Worm (Caenorhabditis elegans) whole organism, L2 larva: ENCODE measurements around the gene srj-29.

Experiments used
- C34F6.9 ChIP-seq: fragments of 150-350 bp; optimal IDR thresholded peaks from 2 replicates; lab custom pipeline; 2014; ENCODE audit warnings: missing biosample characterization, missing genetic modification characterization
- F13H6.1 ChIP-seq: sonication (generic microtip); optimal IDR thresholded peaks from 2 replicates; lab custom pipeline; 2016; ENCODE audit warnings: missing genetic modification characterization, missing compliant biosample characterization
- Y55F3AM.14 ChIP-seq: fragments of 200-800 bp; sonication (Bioruptor generic); optimal IDR thresholded peaks from 2 replicates; lab custom pipeline; 2018; ENCODE audit warnings: mild to moderate bottlenecking, missing genetic modification characterization, missing compliant biosample characterization
- alr-1 ChIP-seq: fragments of 150-350 bp; optimal IDR thresholded peaks from 2 replicates; lab custom pipeline; 2014; ENCODE audit warnings: missing biosample characterization, missing genetic modification characterization
- aly-2 ChIP-seq: fragments of 150-350 bp; optimal IDR thresholded peaks from 2 replicates; lab custom pipeline; 2014; ENCODE audit warnings: missing biosample characterization, missing genetic modification characterization
- ama-1 ChIP-seq: fragments of 150-350 bp; optimal IDR thresholded peaks from 2 replicates; lab custom pipeline; 2018; ENCODE audit warnings: inconsistent platforms
- ceh-16 ChIP-seq: fragments of 150-350 bp; optimal IDR thresholded peaks from 2 replicates; lab custom pipeline; 2014; ENCODE audit warnings: missing biosample characterization, missing genetic modification characterization
- dmd-4 ChIP-seq: sonication (generic microtip); optimal IDR thresholded peaks from 2 replicates; lab custom pipeline; 2017; ENCODE audit warnings: missing biosample characterization, missing genetic modification characterization
- egl-27 ChIP-seq: sonication (generic microtip); optimal IDR thresholded peaks from 3 replicates; lab custom pipeline; 2017; ENCODE audit warnings: missing biosample characterization, missing genetic modification reagents, missing genetic modification characterization
- elt-1 ChIP-seq: fragments of 150-350 bp; optimal IDR thresholded peaks from 2 replicates; lab custom pipeline; 2014; ENCODE audit warnings: missing biosample characterization, missing genetic modification characterization
- elt-3 ChIP-seq: sonication (generic microtip); optimal IDR thresholded peaks from 2 replicates; lab custom pipeline; 2017; ENCODE audit warnings: missing biosample characterization, missing genetic modification characterization
- fos-1 ChIP-seq: fragments of 150-350 bp; optimal IDR thresholded peaks from 2 replicates; lab custom pipeline; 2014; ENCODE audit warnings: missing biosample characterization, missing genetic modification characterization
- gmeb-1 ChIP-seq: fragments of 150-350 bp; optimal IDR thresholded peaks from 2 replicates; lab custom pipeline; 2014; ENCODE audit warnings: missing biosample characterization, missing genetic modification characterization
- lin-11 ChIP-seq: fragments of 150-350 bp; sonication (generic microtip); optimal IDR thresholded peaks from 2 replicates; lab custom pipeline; 2014; ENCODE audit warnings: missing biosample characterization, missing genetic modification characterization, inconsistent platforms, mixed read lengths
- lin-39 ChIP-seq: fragments of 150-350 bp; optimal IDR thresholded peaks from 2 replicates; lab custom pipeline; 2014; ENCODE audit warnings: missing biosample characterization, missing genetic modification reagents, missing genetic modification characterization
- lsy-2 ChIP-seq, 2 experiments: fragments of 150-350 bp in 1 of 2; sonication (generic microtip) in 1 of 2; optimal IDR thresholded peaks; 2 replicates each; lab custom pipeline; 2014 to 2017; ENCODE audit warnings: missing biosample characterization in 2 of 2, missing genetic modification characterization in 2 of 2
- mbf-1 ChIP-seq: sonication (generic microtip); optimal IDR thresholded peaks from 2 replicates; lab custom pipeline; 2017; ENCODE audit warnings: missing biosample characterization, missing genetic modification characterization
- mdl-1 ChIP-seq, 2 experiments: fragments of 150-350 bp in 1 of 2; sonication (generic microtip) in 1 of 2; optimal IDR thresholded peaks; 2 replicates each; lab custom pipeline; 2017; ENCODE audit warnings: missing biosample characterization in 2 of 2, missing genetic modification characterization in 2 of 2
- nhr-10 ChIP-seq: sonication (generic microtip); optimal IDR thresholded peaks from 2 replicates; lab custom pipeline; 2017; ENCODE audit warnings: missing biosample characterization, missing genetic modification characterization
- nhr-11 ChIP-seq: fragments of 150-350 bp; optimal IDR thresholded peaks from 2 replicates; lab custom pipeline; 2014; ENCODE audit warnings: missing biosample characterization, missing genetic modification characterization
- nhr-12 ChIP-seq: fragments of 150-350 bp; optimal IDR thresholded peaks from 2 replicates; lab custom pipeline; 2014; ENCODE audit warnings: missing biosample characterization, missing genetic modification characterization
- nhr-21 ChIP-seq: fragments of 150-350 bp; optimal IDR thresholded peaks from 2 replicates; lab custom pipeline; 2014; ENCODE audit warnings: missing biosample characterization, missing genetic modification characterization
- nhr-23 ChIP-seq: fragments of 150-350 bp; optimal IDR thresholded peaks from 2 replicates; lab custom pipeline; 2014; ENCODE audit warnings: missing biosample characterization, missing genetic modification reagents, missing genetic modification characterization
- nhr-25 ChIP-seq: fragments of 150-350 bp; sonication (generic microtip); optimal IDR thresholded peaks from 3 replicates; lab custom pipeline; 2014; ENCODE audit warnings: missing biosample characterization, missing genetic modification characterization
- nhr-77 ChIP-seq: fragments of 150-350 bp; optimal IDR thresholded peaks from 2 replicates; lab custom pipeline; 2014; ENCODE audit warnings: missing biosample characterization, missing genetic modification characterization
- skn-1 ChIP-seq: sonication (generic microtip); optimal IDR thresholded peaks from 2 replicates; lab custom pipeline; 2017; ENCODE audit warnings: missing biosample characterization, missing genetic modification characterization
- sma-3 ChIP-seq: sonication (generic microtip); optimal IDR thresholded peaks from 2 replicates; lab custom pipeline; 2016; ENCODE audit warnings: missing genetic modification reagents, missing genetic modification characterization, missing compliant biosample characterization
- sma-9 ChIP-seq, 2 experiments: fragments of 150-350 bp in 1 of 2; sonication (generic microtip) in 1 of 2; optimal IDR thresholded peaks; 2 replicates each; lab custom pipeline; 2014 to 2016; ENCODE audit warnings: missing genetic modification characterization in 2 of 2, mild to moderate bottlenecking in 1 of 2, missing biosample characterization in 1 of 2, missing compliant biosample characterization in 1 of 2, missing genetic modification reagents in 1 of 2, moderate library complexity in 1 of 2
- unc-55 ChIP-seq: fragments of 150-350 bp; sonication (generic microtip); optimal IDR thresholded peaks from 3 replicates; lab custom pipeline; 2014; ENCODE audit warnings: missing biosample characterization, missing genetic modification reagents, missing genetic modification characterization
- zag-1 ChIP-seq: fragments of 150-350 bp; optimal IDR thresholded peaks from 2 replicates; lab custom pipeline; 2014; ENCODE audit warnings: missing biosample characterization, missing genetic modification characterization
- ztf-1 ChIP-seq: fragments of 200-800 bp; sonication (Bioruptor generic); conservative IDR thresholded peaks from 2 replicates; pipeline ENCODE4 v1.3.6; 2022; ENCODE audit warnings: missing genetic modification characterization, missing compliant biosample characterization
- ztf-11 ChIP-seq: sonication (generic microtip); optimal IDR thresholded peaks from 2 replicates; lab custom pipeline; 2017; ENCODE audit warnings: missing biosample characterization, missing genetic modification characterization
- ztf-4 ChIP-seq: fragments of 150-350 bp; optimal IDR thresholded peaks from 2 replicates; lab custom pipeline; 2014; ENCODE audit warnings: missing biosample characterization, missing genetic modification characterization

Gene srj-29

DNA sequence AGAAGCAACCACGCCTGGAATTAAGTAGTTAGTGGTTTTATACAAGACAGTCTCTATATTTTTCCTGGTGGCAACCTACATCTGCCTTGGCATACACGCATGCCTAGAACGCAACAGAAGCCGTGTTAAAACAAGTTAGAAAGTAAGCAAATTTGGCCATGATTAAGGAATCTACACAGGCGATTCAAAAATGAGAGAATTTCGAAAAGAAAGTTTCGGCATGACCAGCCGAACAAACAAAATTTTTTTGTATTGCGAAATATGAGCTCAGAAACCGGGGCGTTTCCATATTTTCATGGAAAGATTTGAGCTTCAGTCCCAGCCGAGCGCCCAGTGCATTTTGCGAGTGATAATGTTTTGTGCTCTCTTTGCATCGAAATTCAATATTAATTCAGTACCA is 15.3 kb upstream of the srj-29 start, which contains the start of gene F14H3.15:
Gene F14H3.15, minus strand, starts transcription at position 101 of the 400 bp plus-strand sequence.
- TF ChIP-seq nhr-10 (tag; lab: Kevin White, UChicago) (no peak), sma-9 (GFP tag; optimal IDR thresholded peaks at IDR 0.05; lab: Kevin White, UChicago) (no peak), sma-9 (tag; optimal IDR thresholded peaks at IDR 0.05; lab: Kevin White, UChicago) (no peak), nhr-23 (tag; lab: Kevin White, UChicago) (no peak), ztf-11 (tag; lab: Kevin White, UChicago) (no peak), lsy-2 (tag; optimal IDR thresholded peaks at IDR 0.05; lab: Kevin White, UChicago) (no peak), lin-39 (tag; lab: Kevin White, UChicago) (no peak), C34F6.9 (tag; lab: Kevin White, UChicago) (no peak), alr-1 (no peak), egl-27 (no peak), elt-1 (tag; lab: Kevin White, UChicago) (no peak), skn-1 (no peak), zag-1 (no peak), nhr-11 (tag; lab: Kevin White, UChicago) (no peak), ztf-4 (tag; lab: Kevin White, UChicago) (no peak)

DNA sequence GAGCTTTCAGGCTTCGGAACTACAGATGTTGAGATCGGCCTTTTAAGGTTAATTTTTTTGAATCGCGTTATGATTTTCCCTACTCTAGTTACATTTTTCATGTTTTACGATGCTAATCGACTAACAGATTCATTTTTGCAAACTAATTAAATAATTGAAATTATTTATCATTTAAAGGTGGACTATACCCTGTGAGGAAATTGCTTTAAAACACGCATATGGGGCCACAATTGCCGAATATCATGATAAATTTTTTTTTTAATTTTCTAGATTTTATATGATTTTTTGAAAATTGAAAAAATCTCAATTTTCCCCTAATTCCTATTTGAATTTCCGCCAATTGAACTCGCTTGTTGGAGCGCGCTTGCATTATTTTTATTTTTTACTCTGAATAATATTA is 13.5 kb upstream of the srj-29 start, which contains the start of gene fbxa-100:
Gene fbxa-100, minus strand, starts transcription at position 101 of the 400 bp plus-strand sequence.
- TF ChIP-seq sma-9 (GFP tag; optimal IDR thresholded peaks at IDR 0.05; lab: Kevin White, UChicago) (no peak), sma-9 (tag; optimal IDR thresholded peaks at IDR 0.05; lab: Kevin White, UChicago) (no peak), ztf-4 (tag; lab: Kevin White, UChicago) (no peak), egl-27 (no peak), nhr-77 (tag; lab: Kevin White, UChicago) (no peak), nhr-11 (tag; lab: Kevin White, UChicago) (no peak), mbf-1 (tag; lab: Kevin White, UChicago) (no peak), aly-2 (no peak), elt-1 (tag; lab: Kevin White, UChicago) (no peak), nhr-10 (tag; lab: Kevin White, UChicago) (no peak), unc-55 (GFP tag; lab: Kevin White, UChicago) (no peak), gmeb-1 (tag; lab: Kevin White, UChicago) (no peak), Y55F3AM.14 (GFP tag; lab: Kevin White, UChicago) (no peak), mdl-1 (tag; optimal IDR thresholded peaks at IDR 0.05; lab: Kevin White, UChicago) (no peak), alr-1 (no peak), sma-3 (no peak), F13H6.1 (tag; lab: Kevin White, UChicago) (no peak), ztf-1 (GFP tag; lab: Robert Waterston, UW) (no peak), nhr-21 (tag; lab: Kevin White, UChicago) (no peak)
- TF ChIP-seq, all 48 proteins: peak for 0

DNA sequence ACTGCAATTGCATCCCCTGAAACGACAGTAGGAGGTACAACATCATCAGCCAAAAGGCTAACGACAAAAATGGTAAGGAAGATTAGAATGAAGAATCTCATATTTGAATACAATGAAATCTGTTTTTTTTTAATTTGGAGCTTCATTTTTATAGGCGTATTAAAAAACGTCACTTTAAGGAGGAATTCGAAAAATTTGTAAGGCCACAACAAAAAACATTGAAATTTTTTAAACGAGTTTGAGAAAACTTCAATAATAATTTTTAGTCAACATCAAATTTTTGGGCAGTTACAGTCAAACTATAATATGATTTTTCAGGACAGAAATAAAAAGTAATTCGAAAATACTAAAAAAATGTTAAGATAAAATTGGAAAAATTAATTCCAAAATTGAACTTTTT is 12.7 kb upstream of the srj-29 start, which contains the start of gene F14H3.14:
Gene F14H3.14, minus strand, starts transcription at position 101 of the 400 bp plus-strand sequence.
- TF ChIP-seq ztf-4 (tag; lab: Kevin White, UChicago) = no peak
- no peak for TF ChIP-seq ztf-1 (GFP tag; lab: Robert Waterston, UW)
- no peak for TF ChIP-seq lin-11 (tag; lab: Kevin White, UChicago)
- TF ChIP-seq nhr-25 = no peak
- TF ChIP-seq lsy-2 (tag; optimal IDR thresholded peaks at IDR 0.05; lab: Kevin White, UChicago) = no peak
- no peak for TF ChIP-seq C34F6.9 (tag; lab: Kevin White, UChicago)
- no peak for TF ChIP-seq ama-1 (lab: Kevin White, UChicago)
- no peak for TF ChIP-seq sma-3
- TF ChIP-seq mbf-1 (tag; lab: Kevin White, UChicago) = no peak
- TF ChIP-seq dmd-4 (tag; lab: Kevin White, UChicago) = no peak
- no peak for TF ChIP-seq gmeb-1 (tag; lab: Kevin White, UChicago)
- TF ChIP-seq egl-27 = no peak
- TF ChIP-seq fos-1 (tag; lab: Kevin White, UChicago) = no peak

DNA sequence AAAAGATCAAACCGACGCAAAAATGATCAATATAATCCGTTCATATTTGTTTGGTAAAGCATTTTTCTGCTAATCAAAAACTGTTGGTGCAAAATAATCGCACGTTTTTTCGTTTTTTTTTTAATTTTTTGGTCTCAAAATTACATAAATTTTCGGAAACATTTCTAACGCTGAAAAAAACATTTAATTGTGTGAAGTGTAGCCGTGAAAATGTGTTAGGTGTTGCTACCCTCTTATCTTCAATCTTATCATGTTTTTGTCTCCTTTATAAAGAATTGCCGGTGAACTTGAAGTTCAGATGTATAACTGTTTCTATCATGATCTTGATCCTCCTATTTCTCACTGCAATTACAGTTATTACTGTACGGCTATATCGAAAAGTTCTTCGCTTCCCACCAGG is 6.5 kb upstream of the srj-29 start, which contains the start of gene cyp-35D1:
Gene cyp-35D1, plus strand, starts transcription at position 301 of the 400 bp plus-strand sequence.
- no peak for TF ChIP-seq nhr-10 (tag; lab: Kevin White, UChicago)
- TF ChIP-seq nhr-12 (tag; lab: Kevin White, UChicago) = no peak

DNA sequence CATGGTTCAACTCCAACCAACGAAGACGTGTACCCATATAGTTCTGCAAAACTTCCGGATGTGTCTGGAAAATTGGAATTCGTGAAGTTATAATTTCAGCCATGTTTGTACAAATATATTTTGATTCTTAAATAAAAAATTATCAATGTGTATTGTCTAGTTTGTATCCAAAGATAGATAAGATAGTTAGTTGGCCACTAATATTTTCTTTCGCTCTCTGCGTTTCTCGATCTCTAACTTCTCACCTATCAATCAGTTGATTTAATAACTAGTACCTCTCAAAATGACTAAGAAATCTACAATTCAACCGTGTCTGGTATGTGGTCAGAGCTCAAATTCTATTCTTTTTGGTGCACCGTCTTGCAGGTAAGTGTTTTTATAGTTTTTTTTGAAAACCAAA is 4.3 kb upstream of the srj-29 start, which contains the start of gene nhr-176:
Gene nhr-176, plus strand, starts transcription at position 159 of the 400 bp plus-strand sequence.
- TF ChIP-seq fos-1 (tag; lab: Kevin White, UChicago) (peak; percentile 9), elt-3 (tag; lab: Kevin White, UChicago) (no peak), ceh-16 (no peak), nhr-25 (no peak)
